Worm (Caenorhabditis elegans) whole organism, L1 larva: ENCODE data around the gene T04B2.3.

Source experiments
- C16A3.4 ChIP-seq: fragments of 150-350 bp; optimal IDR thresholded peaks from 2 replicates; lab custom pipeline; 2014; ENCODE audit warnings: missing biosample characterization, missing genetic modification characterization
- F16B12.6 ChIP-seq: fragments of 150-350 bp; optimal IDR thresholded peaks from 2 replicates; lab custom pipeline; 2014; ENCODE audit warnings: missing biosample characterization, missing genetic modification characterization
- Y116A8C.19 ChIP-seq: sonication (generic microtip); optimal IDR thresholded peaks from 2 replicates; lab custom pipeline; 2016; ENCODE audit warnings: missing compliant biosample characterization, missing genetic modification characterization, borderline replicate concordance
- aly-2 ChIP-seq: fragments of 150-350 bp; optimal IDR thresholded peaks from 2 replicates; lab custom pipeline; 2014; ENCODE audit warnings: missing biosample characterization, missing genetic modification characterization
- ama-1 ChIP-seq: fragments of 150-350 bp; optimal IDR thresholded peaks from 2 replicates; lab custom pipeline; 2014
- ces-1 ChIP-seq: fragments of 150-350 bp; optimal IDR thresholded peaks from 2 replicates; lab custom pipeline; 2014; ENCODE audit warnings: missing biosample characterization, missing genetic modification reagents, missing genetic modification characterization
- dpl-1 ChIP-seq, 3 experiments: fragments of 150-350 bp in 2 of 3; sonication (generic microtip) in 1 of 3; optimal IDR thresholded peaks; 2 replicates each; lab custom pipeline; 2014 to 2017; ENCODE audit warnings: missing biosample characterization in 3 of 3, missing genetic modification characterization in 3 of 3, missing genetic modification reagents in 3 of 3
- dsc-1 ChIP-seq: sonication (generic microtip); optimal IDR thresholded peaks from 2 replicates; lab custom pipeline; 2016; ENCODE audit warnings: mild to moderate bottlenecking, missing genetic modification characterization, missing compliant biosample characterization
- efl-1 ChIP-seq, 4 experiments: fragments of 150-350 bp; optimal IDR thresholded peaks in 3 of 4; peaks in 1 of 4; 1 replicate in 1 of 4; 2 replicates in 3 of 4; lab custom pipeline; 2014; ENCODE audit warnings: missing biosample characterization in 2 of 4, missing genetic modification characterization in 2 of 4, missing genetic modification reagents in 2 of 4
- efl-3 ChIP-seq: fragments of 200-800 bp; sonication (Bioruptor generic); optimal IDR thresholded peaks from 2 replicates; lab custom pipeline; 2018; ENCODE audit warnings: mild to moderate bottlenecking, missing genetic modification characterization, missing compliant biosample characterization
- elt-3 ChIP-seq, 6 experiments: fragments of 150-350 bp in 1 of 6; sonication (generic microtip); optimal IDR thresholded peaks; 2 replicates each; lab custom pipeline; 2017 to 2018; ENCODE audit warnings: missing biosample characterization in 6 of 6, missing genetic modification characterization in 6 of 6, inconsistent platforms in 1 of 6
- fkh-4 ChIP-seq: sonication (generic microtip); optimal IDR thresholded peaks from 2 replicates; lab custom pipeline; 2016; ENCODE audit warnings: missing compliant biosample characterization, missing genetic modification characterization, borderline replicate concordance
- fos-1 ChIP-seq: fragments of 150-350 bp; optimal IDR thresholded peaks from 2 replicates; lab custom pipeline; 2014; ENCODE audit warnings: missing biosample characterization, missing genetic modification characterization
- grh-1 ChIP-seq: fragments of 200-800 bp; sonication (Bioruptor generic); IDR thresholded peaks from 2 replicates; pipeline ENCODE4 v1.3.6; 2022; ENCODE audit warnings: missing genetic modification reagents, missing genetic modification characterization, missing compliant biosample characterization
- hlh-17 ChIP-seq: fragments of 200-800 bp; sonication (Bioruptor generic); optimal IDR thresholded peaks from 2 replicates; lab custom pipeline; 2018; ENCODE audit warnings: missing genetic modification characterization, mild to moderate bottlenecking, missing compliant biosample characterization, moderate library complexity, borderline replicate concordance
- hlh-4 ChIP-seq: sonication (generic microtip); optimal IDR thresholded peaks from 2 replicates; lab custom pipeline; 2016; ENCODE audit warnings: mild to moderate bottlenecking, missing genetic modification characterization, missing compliant biosample characterization
- isw-1 ChIP-seq: fragments of 200-800 bp; sonication (Bioruptor generic); IDR thresholded peaks from 2 replicates; pipeline ENCODE4 v1.3.6; 2022; ENCODE audit warnings: missing genetic modification characterization, missing compliant biosample characterization
- jun-1 ChIP-seq: fragments of 150-350 bp; optimal IDR thresholded peaks from 2 replicates; lab custom pipeline; 2014; ENCODE audit warnings: missing biosample characterization, missing genetic modification reagents, missing genetic modification characterization
- lin-15B ChIP-seq: fragments of 150-350 bp; sonication (generic microtip); optimal IDR thresholded peaks from 3 replicates; lab custom pipeline; 2014; ENCODE audit warnings: missing biosample characterization, missing genetic modification characterization
- lir-3 ChIP-seq: sonication (generic microtip); optimal IDR thresholded peaks from 2 replicates; lab custom pipeline; 2016; ENCODE audit warnings: mild to moderate bottlenecking, missing genetic modification characterization, moderate library complexity, missing compliant biosample characterization; ENCODE audit not compliant: poor library complexity
- lsy-2 ChIP-seq, 2 experiments: fragments of 150-350 bp; optimal IDR thresholded peaks; 2 replicates each; lab custom pipeline; 2014; ENCODE audit warnings: missing biosample characterization in 2 of 2, missing genetic modification characterization in 2 of 2
- mab-9 ChIP-seq: fragments of 200-800 bp; sonication (Bioruptor generic); IDR thresholded peaks from 2 replicates; pipeline ENCODE4 v1.3.6; 2022; ENCODE audit warnings: missing genetic modification reagents, missing genetic modification characterization, missing compliant biosample characterization
- nhr-11 ChIP-seq: fragments of 150-350 bp; optimal IDR thresholded peaks from 2 replicates; lab custom pipeline; 2014; ENCODE audit warnings: missing biosample characterization, missing genetic modification characterization
- nhr-19 ChIP-seq: fragments of 200-800 bp; sonication (Bioruptor generic); conservative IDR thresholded peaks from 2 replicates; pipeline ENCODE4 v1.3.6; 2022; ENCODE audit warnings: missing genetic modification characterization, missing compliant biosample characterization
- nhr-20 ChIP-seq: sonication (generic microtip); optimal IDR thresholded peaks from 2 replicates; lab custom pipeline; 2016; ENCODE audit warnings: mild to moderate bottlenecking, missing genetic modification characterization, missing compliant biosample characterization
- nhr-77 ChIP-seq: fragments of 150-350 bp; optimal IDR thresholded peaks from 2 replicates; lab custom pipeline; 2014; ENCODE audit warnings: missing biosample characterization, missing genetic modification characterization
- nhr-85 ChIP-seq: sonication (generic microtip); peaks from one replicate; lab custom pipeline; 2016; ENCODE audit warnings: missing genetic modification characterization, inconsistent platforms, missing compliant biosample characterization
- nhr-90 ChIP-seq: sonication (generic microtip); optimal IDR thresholded peaks from 2 replicates; lab custom pipeline; 2016; ENCODE audit warnings: mild to moderate bottlenecking, missing genetic modification characterization, missing compliant biosample characterization; ENCODE audit not compliant: poor library complexity
- pag-3 ChIP-seq: sonication (generic microtip); optimal IDR thresholded peaks from 2 replicates; lab custom pipeline; 2017; ENCODE audit warnings: missing genetic modification characterization, mild to moderate bottlenecking, missing compliant biosample characterization, antibody characterized with exemption, borderline replicate concordance; ENCODE audit not compliant: insufficient read depth
- pax-3 ChIP-seq: fragments of 200-800 bp; sonication (Bioruptor generic); optimal IDR thresholded peaks from 2 replicates; lab custom pipeline; 2018; ENCODE audit warnings: mild to moderate bottlenecking, missing genetic modification characterization, moderate library complexity, missing compliant biosample characterization
- pqm-1 ChIP-seq: sonication (generic microtip); optimal IDR thresholded peaks from 3 replicates; lab custom pipeline; 2017; ENCODE audit warnings: missing biosample characterization, missing genetic modification characterization
- rnt-1 ChIP-seq: sonication (generic microtip); optimal IDR thresholded peaks from 2 replicates; lab custom pipeline; 2016; ENCODE audit warnings: mild to moderate bottlenecking, missing genetic modification characterization, moderate library complexity, missing compliant biosample characterization
- skn-1 ChIP-seq: fragments of 150-350 bp; optimal IDR thresholded peaks from 2 replicates; lab custom pipeline; 2014; ENCODE audit warnings: missing biosample characterization, missing genetic modification characterization
- snu-23 ChIP-seq: sonication (generic microtip); optimal IDR thresholded peaks from 2 replicates; lab custom pipeline; 2016; ENCODE audit warnings: missing genetic modification characterization, missing compliant biosample characterization
- sox-4 ChIP-seq: sonication (generic microtip); optimal IDR thresholded peaks from 2 replicates; lab custom pipeline; 2016; ENCODE audit warnings: missing genetic modification characterization, missing compliant biosample characterization
- tbx-2 ChIP-seq: sonication (generic microtip); optimal IDR thresholded peaks from 2 replicates; lab custom pipeline; 2016; ENCODE audit warnings: missing genetic modification characterization, missing compliant biosample characterization
- unc-62 ChIP-seq: fragments of 150-350 bp; optimal IDR thresholded peaks from 2 replicates; lab custom pipeline; 2014; ENCODE audit warnings: missing biosample characterization, missing genetic modification reagents, missing genetic modification characterization
- unc-86 ChIP-seq: sonication (generic microtip); optimal IDR thresholded peaks from 2 replicates; lab custom pipeline; 2016; ENCODE audit warnings: missing genetic modification characterization, missing compliant biosample characterization
- unc-98 ChIP-seq: fragments of 200-800 bp; sonication (Bioruptor generic); IDR thresholded peaks from 2 replicates; pipeline ENCODE4 v1.3.6; 2022; ENCODE audit warnings: missing genetic modification characterization, missing compliant biosample characterization
- vab-15 ChIP-seq: sonication (generic microtip); optimal IDR thresholded peaks from 2 replicates; lab custom pipeline; 2017; ENCODE audit warnings: missing genotype, mild to moderate bottlenecking, missing genetic modification characterization, missing compliant biosample characterization
- zag-1 ChIP-seq: fragments of 150-350 bp; optimal IDR thresholded peaks from 2 replicates; lab custom pipeline; 2014; ENCODE audit warnings: missing biosample characterization, missing genetic modification characterization
- zip-4 ChIP-seq: fragments of 200-800 bp; sonication (Bioruptor generic); optimal IDR thresholded peaks from 2 replicates; lab custom pipeline; 2018; ENCODE audit warnings: mild to moderate bottlenecking, missing genetic modification characterization, moderate library complexity, missing compliant biosample characterization
- ztf-4 ChIP-seq: fragments of 150-350 bp; optimal IDR thresholded peaks from 2 replicates; lab custom pipeline; 2014; ENCODE audit warnings: missing biosample characterization, missing genetic modification characterization

The T04B2.3 gene

DNA sequence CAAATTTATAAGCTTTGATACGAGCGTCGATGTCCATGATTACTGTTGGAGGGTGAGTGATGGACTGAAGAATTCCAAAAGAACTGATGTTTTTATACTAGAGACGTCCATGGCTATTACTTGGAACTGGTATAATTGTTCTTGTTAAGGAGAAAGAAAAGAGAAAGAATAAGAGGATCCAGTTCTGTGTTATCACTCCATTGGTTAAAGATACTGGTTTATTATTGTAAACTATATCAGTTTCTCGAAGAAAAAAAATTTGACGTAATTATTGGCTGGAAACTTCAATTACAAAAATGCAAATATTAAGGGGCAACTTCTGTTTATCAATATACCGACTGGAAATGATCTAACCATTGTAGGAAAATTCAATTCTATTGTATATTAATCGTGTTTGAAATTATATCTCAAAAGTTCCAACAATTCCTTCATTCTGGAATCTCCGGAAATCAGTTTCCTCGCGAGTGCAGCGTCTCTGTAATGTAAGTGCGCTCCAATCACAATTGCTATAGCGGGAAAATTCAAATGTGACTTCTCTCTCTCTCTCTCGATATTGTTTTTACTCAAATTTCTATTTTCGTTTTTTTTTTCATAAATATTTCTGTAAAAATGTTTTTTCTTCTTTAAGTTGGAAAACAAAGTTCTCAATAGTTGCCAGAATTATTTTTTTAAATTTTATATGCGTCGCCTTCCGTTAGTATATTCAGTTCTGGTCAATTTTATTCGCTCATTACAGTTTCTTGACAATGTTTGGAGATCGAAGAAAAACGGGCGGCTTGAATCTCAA lies 38.4 kb downstream of the T04B2.3 start, which contains the start of the genes col-2 and ndc-80 (continued):
- TF ChIP-seq jun-1 (no peak), snu-23 (GFP tag; lab: Kevin White, UChicago) (peak; percentile 82), nhr-20 (tag; lab: Kevin White, UChicago) (peak; percentile 71), lir-3 (tag; lab: Kevin White, UChicago) (peak; percentile 77), nhr-90 (peak; percentile 67), elt-3 (tag; optimal IDR thresholded peaks at IDR 0.05; lab: Kevin White, UChicago) (peak in 1 of 6 experiments; percentile 68), pax-3 (peak; percentile 52), dsc-1 (tag; lab: Kevin White, UChicago) (peak; percentile 28), nhr-11 (tag; lab: Kevin White, UChicago) (no peak), nhr-77 (tag; lab: Kevin White, UChicago) (peak; percentile 73), skn-1 (tag; lab: Kevin White, UChicago) (peak; percentile 70), unc-86 (tag; lab: Kevin White, UChicago) (peak; percentile 38), C16A3.4 (tag; lab: Kevin White, UChicago) (peak; percentile 93), rnt-1 (tag; lab: Kevin White, UChicago) (peak; percentile 88), isw-1 (GFP tag; lab: Robert Waterston, UW) (peak; percentile 48), nhr-85 (tag; lab: Kevin White, UChicago) (peak; percentile 79)

- TF ChIP-seq mab-9 (GFP tag; lab: Robert Waterston, UW) (0 out of 2 replicates have a peak, but pooled peaks have one; percentile 21), fkh-4 (tag; lab: Kevin White, UChicago) (no peak)
Observed at ce11 chrIV:10089777-10090176, 42.6 kb downstream of the T04B2.3 start, which contains the start of gene ttr-39. Gene ttr-39, minus strand, starts transcription at chrIV:10089877.

DNA sequence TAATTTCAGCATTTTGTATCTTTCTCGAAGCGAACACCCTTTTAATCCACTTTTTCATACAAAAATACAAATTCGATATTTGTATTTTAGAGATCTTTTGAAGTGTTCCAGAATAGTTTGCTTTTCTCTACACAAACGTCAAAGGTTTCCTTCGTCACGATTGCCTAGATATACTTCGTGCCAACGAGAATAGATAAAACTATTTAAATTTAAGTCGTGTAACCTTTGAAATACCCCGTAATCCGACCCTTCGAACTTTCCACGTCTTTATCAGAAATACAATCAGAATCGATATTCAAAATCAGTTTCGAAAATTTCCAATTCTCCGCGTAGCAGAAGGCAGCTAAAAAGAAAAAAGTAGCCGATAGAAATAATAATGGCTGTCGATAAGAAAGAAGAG lies 43.1 kb downstream of the T04B2.3 start, which contains the start of gene ttbk-5:
TSS of gene ttbk-5 (plus strand) at position 301 of the 400 bp plus-strand sequence.
- TF ChIP-seq tbx-2 (tag; lab: Kevin White, UChicago) (no peak), pqm-1 (no peak), Y116A8C.19 (tag; lab: Kevin White, UChicago) (no peak), lsy-2 (tag; optimal IDR thresholded peaks at IDR 0.05; lab: Kevin White, UChicago) (no peak), snu-23 (GFP tag; lab: Kevin White, UChicago) (no peak), hlh-17 (no peak), unc-98 (GFP tag; lab: Robert Waterston, UW) (no peak), lin-15B (tag; lab: Kevin White, UChicago) (no peak), efl-3 (GFP tag; lab: Kevin White, UChicago) (no peak), hlh-4 (tag; lab: Kevin White, UChicago) (no peak), sox-4 (tag; lab: Kevin White, UChicago) (no peak)

DNA sequence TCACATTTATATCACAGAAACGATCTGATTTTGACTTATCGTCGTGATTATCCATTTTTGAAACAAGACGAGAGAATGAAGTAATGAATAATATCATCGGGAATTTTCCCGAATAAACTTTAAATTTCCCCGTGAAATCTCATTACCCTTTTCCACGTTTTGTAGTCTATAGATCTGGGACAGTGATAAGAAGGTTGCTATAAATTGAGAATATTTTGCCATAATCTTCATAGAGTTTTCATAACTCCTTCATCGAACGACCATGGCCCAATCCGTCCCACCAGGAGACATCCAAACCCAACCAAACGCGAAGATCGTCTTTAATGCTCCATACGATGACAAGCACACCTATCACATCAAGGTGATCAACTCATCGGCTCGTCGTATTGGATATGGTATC lies 48.0 kb downstream of the T04B2.3 start, which contains the start of the genes C04G2.5 and msp-36:
TSS of gene C04G2.5 (minus strand) at position 101 of the 400 bp plus-strand sequence.
TSS of gene msp-36 (plus strand) at position 263 of the 400 bp plus-strand sequence.
- TF ChIP-seq ces-1 (no peak), zip-4 (GFP tag; lab: Kevin White, UChicago) (no peak), pag-3 (tag; lab: Kevin White, UChicago) (no peak), lsy-2 (tag; optimal IDR thresholded peaks at IDR 0.05; lab: Kevin White, UChicago) (no peak), ama-1 (lab: Kevin White, UChicago) (no peak)

ce11 chrIV:10096881-10097280 lies 49.7 kb downstream of the T04B2.3 start, which contains the start of gene dis-3:
Gene dis-3, plus strand, starts transcription at chrIV:10097202.
- TF ChIP-seq snu-23 (GFP tag; lab: Kevin White, UChicago) (no peak), F16B12.6 (no peak), vab-15 (tag; lab: Kevin White, UChicago) (no peak), ces-1 (no peak), unc-62 (no peak), zag-1 (tag; lab: Kevin White, UChicago) (no peak), efl-1 (optimal IDR thresholded peaks at IDR 0.05; lab: Kevin White, UChicago) (peak; percentile 16 to 36), efl-1 (GFP tag; optimal IDR thresholded peaks at IDR 0.05 in 1 of 2; lab: Kevin White, UChicago) (peak in 1 of 2 experiments; percentile 57), nhr-19 (GFP tag; lab: Robert Waterston, UW) (no peak), fos-1 (no peak), ztf-4 (tag; lab: Kevin White, UChicago) (no peak), lir-3 (tag; lab: Kevin White, UChicago) (no peak), aly-2 (tag; lab: Kevin White, UChicago) (no peak), grh-1 (no peak), dpl-1 (GFP tag; optimal IDR thresholded peaks at IDR 0.05; lab: Kevin White, UChicago) (peak in 1 of 3 experiments; percentile 26), elt-3 (tag; optimal IDR thresholded peaks at IDR 0.05; lab: Kevin White, UChicago) (no peak)
